Fruit fly (Drosophila melanogaster) whole organism, wandering third instar larva: ENCODE results near the gene nSyb.
A peak's percentile ranks its signal among the peaks of the same experiment; 100 is the strongest.

Experiments used
- CG32264 ChIP-seq: fragments of 200-800 bp; sonication (Bioruptor generic); optimal IDR thresholded peaks from 2 replicates; lab custom pipeline; 2016; ENCODE audit warnings: missing biosample characterization, missing genetic modification characterization
- Dfd ChIP-seq: fragments of >200 bp; optimal IDR thresholded peaks from 2 replicates; lab custom pipeline; 2017; ENCODE audit warnings: missing biosample characterization, missing genetic modification characterization
- Dif ChIP-seq: fragments of 200-275, 200-300 bp; sonication (Bioruptor generic); optimal IDR thresholded peaks from 2 replicates; lab custom pipeline; 2018; ENCODE audit warnings: missing biosample characterization, missing genetic modification characterization; ENCODE audit not compliant: partially characterized antibody
- GATAd ChIP-seq: sonication (Bioruptor generic); optimal IDR thresholded peaks from 2 replicates; lab custom pipeline; 2016; ENCODE audit warnings: missing biosample characterization, missing genetic modification characterization
- HLH106 ChIP-seq: fragments of 200-800 bp; optimal IDR thresholded peaks from 3 replicates; lab custom pipeline; 2019; ENCODE audit warnings: missing biosample characterization, mild to moderate bottlenecking, missing genetic modification characterization, moderate library complexity
- Hr83 ChIP-seq: fragments of 200-300 bp; sonication (Bioruptor generic); optimal IDR thresholded peaks from 2 replicates; lab custom pipeline; 2016; ENCODE audit warnings: missing biosample characterization, mild to moderate bottlenecking, missing genetic modification characterization, moderate library complexity; ENCODE audit not compliant: poor library complexity, severe bottlenecking
- Mio ChIP-seq: sonication (Bioruptor generic); optimal IDR thresholded peaks from 2 replicates; lab custom pipeline; 2016; ENCODE audit warnings: missing biosample characterization, missing genetic modification characterization
- Myc ChIP-seq: fragments of >200 bp; optimal IDR thresholded peaks from 2 replicates; lab custom pipeline; 2017
- OdsH ChIP-seq: fragments of 200-800 bp; sonication (Bioruptor generic); optimal IDR thresholded peaks from 2 replicates; lab custom pipeline; 2016; ENCODE audit warnings: missing biosample characterization, mild to moderate bottlenecking, missing genetic modification characterization
- Rel ChIP-seq, 2 experiments: fragments of 200-800 bp; sonication (Bioruptor generic) in 1 of 2; optimal IDR thresholded peaks; 2 replicates in 1 of 2; 3 replicates in 1 of 2; lab custom pipeline; 2016 to 2019; ENCODE audit warnings: mild to moderate bottlenecking in 2 of 2, missing biosample characterization in 2 of 2, missing genetic modification characterization in 2 of 2, moderate library complexity in 1 of 2
- br ChIP-seq: fragments of 200-800 bp; sonication (Bioruptor generic); optimal IDR thresholded peaks from 2 replicates; lab custom pipeline; 2016; ENCODE audit warnings: missing biosample characterization, missing genetic modification characterization
- brk ChIP-seq: fragments of 200-800 bp; sonication (Bioruptor generic); optimal IDR thresholded peaks from 2 replicates; lab custom pipeline; 2016; ENCODE audit warnings: missing biosample characterization, mild to moderate bottlenecking, missing genetic modification characterization
- dl ChIP-seq, 2 experiments: fragments of 175-275, 200-275 bp in 1 of 2; fragments of 200-275 bp in 1 of 2; sonication (Bioruptor generic); optimal IDR thresholded peaks; lab custom pipeline; 2018; ENCODE audit warnings: mild to moderate bottlenecking in 2 of 2, missing biosample characterization in 2 of 2, missing genetic modification characterization in 2 of 2, moderate library complexity in 2 of 2; ENCODE audit not compliant: partially characterized antibody in 2 of 2, insufficient read depth in 1 of 2
- dmrt93B ChIP-seq: fragments of 200-800 bp; sonication (Bioruptor generic); optimal IDR thresholded peaks from 2 replicates; lab custom pipeline; 2018; ENCODE audit warnings: missing biosample characterization, mild to moderate bottlenecking, missing genetic modification characterization
- dsf ChIP-seq: sonication (Bioruptor generic); optimal IDR thresholded peaks from 2 replicates; lab custom pipeline; 2016; ENCODE audit warnings: missing biosample characterization, missing genetic modification characterization, borderline replicate concordance
- ey ChIP-seq: fragments of 200-800 bp; sonication (Bioruptor generic); optimal IDR thresholded peaks from 2 replicates; lab custom pipeline; 2016; ENCODE audit warnings: missing biosample characterization, missing genetic modification characterization
- foxo ChIP-seq, 2 experiments: fragments of 200-800 bp; sonication (Bioruptor generic); optimal IDR thresholded peaks; 2 replicates in 1 of 2; 3 replicates in 1 of 2; lab custom pipeline; 2016 to 2017; ENCODE audit warnings: missing biosample characterization in 2 of 2, missing genetic modification characterization in 2 of 2
- fru ChIP-seq: fragments of 200-800 bp; sonication (Bioruptor generic); optimal IDR thresholded peaks from 3 replicates; lab custom pipeline; 2016; ENCODE audit warnings: missing biosample characterization, mild to moderate bottlenecking, missing genetic modification characterization
- h ChIP-seq: fragments of 200-800 bp; sonication (Bioruptor generic); optimal IDR thresholded peaks from 3 replicates; lab custom pipeline; 2016; ENCODE audit warnings: missing biosample characterization, mild to moderate bottlenecking, missing genetic modification characterization
- jim ChIP-seq: fragments of 175-275, 200-325 bp; sonication (Bioruptor generic); optimal IDR thresholded peaks from 2 replicates; lab custom pipeline; 2016; ENCODE audit warnings: missing biosample characterization, mild to moderate bottlenecking, missing genetic modification characterization
- lola ChIP-seq: fragments of >200 bp; optimal IDR thresholded peaks from 2 replicates; lab custom pipeline; 2017; ENCODE audit warnings: missing biosample characterization, missing genetic modification characterization
- pan ChIP-seq: fragments of >200 bp; optimal IDR thresholded peaks from 2 replicates; lab custom pipeline; 2017
- rgr ChIP-seq: fragments of 200-800 bp; sonication (Bioruptor generic); optimal IDR thresholded peaks from 3 replicates; lab custom pipeline; 2016; ENCODE audit warnings: missing biosample characterization, mild to moderate bottlenecking, missing genetic modification characterization
- sage ChIP-seq: fragments of 200-800 bp; sonication (Bioruptor generic); optimal IDR thresholded peaks from 2 replicates; lab custom pipeline; 2016; ENCODE audit warnings: missing biosample characterization, mild to moderate bottlenecking, missing genetic modification characterization
- tai ChIP-seq: sonication (Bioruptor generic); optimal IDR thresholded peaks from 2 replicates; lab custom pipeline; 2016; ENCODE audit warnings: missing biosample characterization, missing genetic modification characterization
- usp ChIP-seq: fragments of >200 bp; optimal IDR thresholded peaks from 2 replicates; lab custom pipeline; 2017; ENCODE audit warnings: missing biosample characterization, missing genetic modification characterization
- woc ChIP-seq: sonication (Bioruptor generic); optimal IDR thresholded peaks from 2 replicates; lab custom pipeline; 2016; ENCODE audit warnings: missing biosample characterization, mild to moderate bottlenecking, missing genetic modification characterization

nSyb gene

DNA sequence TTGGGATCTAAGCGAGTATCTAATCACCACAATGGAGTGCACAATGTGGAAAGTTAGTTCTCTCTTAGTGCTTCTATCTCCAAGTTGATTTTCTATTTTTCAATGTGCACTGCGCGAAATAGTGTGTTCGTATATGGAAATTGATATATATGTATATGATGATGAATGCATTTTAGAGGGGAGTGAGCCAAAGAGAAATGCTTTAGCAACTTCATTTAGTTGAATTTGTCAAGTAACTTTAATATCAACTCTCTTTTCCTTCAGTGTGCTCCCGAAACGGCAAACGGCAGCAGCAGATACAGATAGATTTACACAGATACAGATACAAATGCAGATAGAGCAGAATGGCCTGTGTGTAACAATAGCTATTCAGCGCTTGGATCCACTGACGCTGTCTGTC, 53.5 kb downstream of the nSyb start:
- peak; percentile 4 for TF ChIP-seq tai (GFP tag; lab: Kevin White, UChicago)
- TF ChIP-seq OdsH (GFP tag; lab: Kevin White, UChicago), result peak; percentile 15
- TF ChIP-seq Myc (lab: Kevin White, UChicago), result no peak
- no peak for TF ChIP-seq Dfd (GFP tag; lab: Kevin White, UChicago)
- peak; percentile 27 for TF ChIP-seq rgr (GFP tag; lab: Kevin White, UChicago)
- TF ChIP-seq fru (GFP tag; lab: Kevin White, UChicago), result peak; percentile 32
- peak; percentile 8 for TF ChIP-seq br (GFP tag; lab: Kevin White, UChicago)
- TF ChIP-seq dmrt93B (GFP tag; lab: Kevin White, UChicago), result no peak
- no peak for TF ChIP-seq Dif (GFP tag; lab: Kevin White, UChicago)
- TF ChIP-seq Mio (GFP tag; lab: Kevin White, UChicago), result no peak
- TF ChIP-seq foxo (GFP tag; optimal IDR thresholded peaks at IDR 0.05; lab: Kevin White, UChicago), result peak in 1 of 2 experiments; percentile 48
- TF ChIP-seq h (GFP tag; lab: Kevin White, UChicago), result peak; percentile 50
- no peak for TF ChIP-seq lola (GFP tag; lab: Kevin White, UChicago)
- TF ChIP-seq usp (GFP tag; lab: Kevin White, UChicago), result no peak
- no peak for TF ChIP-seq Hr83 (GFP tag; lab: Kevin White, UChicago)
- no peak for TF ChIP-seq pan (lab: Kevin White, UChicago)
- TF ChIP-seq ey (GFP tag; lab: Kevin White, UChicago), result peak; percentile 23
- TF ChIP-seq brk (GFP tag; lab: Kevin White, UChicago), result no peak

DNA sequence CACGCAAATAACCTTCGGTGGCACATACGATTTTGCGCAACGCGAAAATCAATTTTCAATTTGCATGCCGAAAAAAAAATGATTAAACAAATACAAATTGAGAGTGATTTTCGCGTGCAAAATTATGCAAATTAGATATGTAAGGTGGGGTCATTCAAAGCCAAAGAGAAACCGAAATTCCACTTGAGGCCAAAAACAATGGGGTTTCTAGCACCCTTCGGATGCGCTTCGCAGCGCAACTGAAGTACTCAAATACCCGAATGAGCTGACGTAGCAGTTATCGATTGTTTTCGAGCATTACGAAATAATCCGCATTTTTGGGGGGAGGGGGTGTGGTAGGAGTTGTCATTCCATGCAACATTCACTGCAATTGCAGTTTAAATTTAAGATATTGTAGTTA, 56.7 kb downstream of the nSyb start:
- TF ChIP-seq lola (GFP tag; lab: Kevin White, UChicago) (no peak), Rel (GFP tag; optimal IDR thresholded peaks at IDR 0.05; lab: Kevin White, UChicago) (no peak), Rel (tag; optimal IDR thresholded peaks at IDR 0.05; lab: Kevin White, UChicago) (no peak), HLH106 (no peak), Mio (GFP tag; lab: Kevin White, UChicago) (no peak), dsf (GFP tag; lab: Kevin White, UChicago) (no peak), GATAd (GFP tag; lab: Kevin White, UChicago) (no peak), dmrt93B (GFP tag; lab: Kevin White, UChicago) (no peak), tai (GFP tag; lab: Kevin White, UChicago) (no peak), woc (GFP tag; lab: Kevin White, UChicago) (no peak), CG32264 (no peak), jim (GFP tag; lab: Kevin White, UChicago) (no peak), rgr (GFP tag; lab: Kevin White, UChicago) (no peak), sage (no peak), ey (GFP tag; lab: Kevin White, UChicago) (no peak), dl (GFP tag; optimal IDR thresholded peaks at IDR 0.05; lab: Kevin White, UChicago; ENCODE audit: insufficient read depth in 1 of 2, partially characterized antibody in 2 of 2) (no peak), h (GFP tag; lab: Kevin White, UChicago) (no peak), usp (GFP tag; lab: Kevin White, UChicago) (no peak), Myc (lab: Kevin White, UChicago) (no peak), foxo (GFP tag; optimal IDR thresholded peaks at IDR 0.05; lab: Kevin White, UChicago) (no peak)
- TF ChIP-seq, all 38 proteins: peak for 0
